Fruit fly (Drosophila melanogaster) whole organism, embryonic: Measurements from ENCODE around the gene Pgant8.

Source experiments
- Bgb ChIP-seq: fragments of 200-800 bp; sonication (Bioruptor generic); IDR thresholded peaks from 2 replicates; pipeline ENCODE4 v1.3.6; 2022; ENCODE audit warnings: missing biosample characterization, missing genetic modification characterization; ENCODE audit not compliant: partially characterized antibody
- CG10431 ChIP-seq: fragments of 200-800 bp; sonication (Bioruptor generic); optimal IDR thresholded peaks from 3 replicates; lab custom pipeline; 2018; ENCODE audit warnings: missing biosample characterization, mild to moderate bottlenecking, missing genetic modification characterization
- CG10565 ChIP-seq: fragments of 200-800 bp; sonication (Bioruptor generic); optimal IDR thresholded peaks from 3 replicates; lab custom pipeline; 2016; ENCODE audit warnings: missing biosample characterization, mild to moderate bottlenecking, missing genetic modification characterization
- CG10654 ChIP-seq: fragments of 200-800 bp; sonication (Bioruptor generic); optimal IDR thresholded peaks from 2 replicates; lab custom pipeline; 2016; ENCODE audit warnings: missing biosample characterization, missing genetic modification characterization
- CG12769 ChIP-seq: fragments of 200-800 bp; sonication (Bioruptor generic); optimal IDR thresholded peaks from 2 replicates; lab custom pipeline; 2019; ENCODE audit warnings: missing biosample characterization, mild to moderate bottlenecking, missing genetic modification characterization, moderate library complexity
- CG1529 ChIP-seq: fragments of 200-800 bp; sonication (Bioruptor generic); optimal IDR thresholded peaks from 3 replicates; lab custom pipeline; 2018; ENCODE audit warnings: missing biosample characterization, missing genetic modification characterization
- CG17359 ChIP-seq: fragments of 200-800 bp; sonication (Bioruptor generic); optimal IDR thresholded peaks from 3 replicates; lab custom pipeline; 2018; ENCODE audit warnings: missing biosample characterization, mild to moderate bottlenecking, missing genetic modification characterization, moderate library complexity
- CG17612 ChIP-seq: fragments of 200-800 bp; sonication (Bioruptor generic); IDR thresholded peaks from 2 replicates; pipeline ENCODE4 v1.3.6; 2022; ENCODE audit warnings: missing biosample characterization, missing genetic modification characterization
- CG2678 ChIP-seq: fragments of 200-800 bp; sonication (Bioruptor generic); optimal IDR thresholded peaks from 3 replicates; lab custom pipeline; 2019; ENCODE audit warnings: missing biosample characterization, mild to moderate bottlenecking, missing genetic modification characterization, moderate library complexity
- CG2875 ChIP-seq: fragments of 200-800 bp; sonication (Bioruptor generic); optimal IDR thresholded peaks from 2 replicates; lab custom pipeline; 2017; ENCODE audit warnings: missing biosample characterization, mild to moderate bottlenecking, missing genetic modification characterization, missing genetic modification reagents
- CG4854 ChIP-seq: fragments of 200-800 bp; sonication (Bioruptor generic); optimal IDR thresholded peaks from 2 replicates; lab custom pipeline; 2016; ENCODE audit warnings: missing biosample characterization, missing genetic modification characterization, inconsistent platforms
- CG6689 ChIP-seq: fragments of 200-800 bp; sonication (Bioruptor generic); IDR thresholded peaks from 2 replicates; pipeline ENCODE4 v1.3.6; 2022; ENCODE audit warnings: missing biosample characterization, missing genetic modification characterization
- CG7357 ChIP-seq: fragments of 200-800 bp; sonication (Bioruptor generic); IDR thresholded peaks from 3 replicates; pipeline ENCODE4 v1.3.6; 2022; ENCODE audit warnings: missing biosample characterization, missing genetic modification characterization
- CG8089 ChIP-seq: fragments of 200-800 bp; sonication (Bioruptor generic); optimal IDR thresholded peaks from 3 replicates; lab custom pipeline; 2016; ENCODE audit warnings: missing biosample characterization, missing genetic modification characterization
- CG9609 ChIP-seq: fragments of 200-800 bp; sonication (Bioruptor generic); optimal IDR thresholded peaks from 3 replicates; lab custom pipeline; 2016; ENCODE audit warnings: missing biosample characterization, missing genetic modification characterization
- CG9817 ChIP-seq: fragments of 200-800 bp; sonication (Bioruptor generic); optimal IDR thresholded peaks from 2 replicates; lab custom pipeline; 2018; ENCODE audit warnings: missing biosample characterization, mild to moderate bottlenecking, missing genetic modification characterization, moderate library complexity
- D19B ChIP-seq: fragments of 200-800 bp; sonication (Bioruptor generic); optimal IDR thresholded peaks from 2 replicates; lab custom pipeline; 2017; ENCODE audit warnings: missing biosample characterization, mild to moderate bottlenecking, missing genetic modification characterization
- Doc2 ChIP-seq: fragments of 200-800 bp; sonication (Bioruptor generic); IDR thresholded peaks from 2 replicates; pipeline ENCODE4 v1.3.6; 2022; ENCODE audit warnings: missing biosample characterization, missing genetic modification characterization
- Dref ChIP-seq: fragments of 200-800 bp; sonication (Bioruptor generic); IDR thresholded peaks from 2 replicates; pipeline ENCODE4 v1.3.6; 2022; ENCODE audit warnings: missing biosample characterization, missing genetic modification characterization
- HLH54F ChIP-seq: fragments of 200-800 bp; sonication (Bioruptor generic); optimal IDR thresholded peaks from 3 replicates; lab custom pipeline; 2016; ENCODE audit warnings: missing biosample characterization, missing genetic modification characterization
- Hand ChIP-seq: fragments of 200-800 bp; sonication (Bioruptor generic); optimal IDR thresholded peaks from 2 replicates; lab custom pipeline; 2017; ENCODE audit warnings: mild to moderate bottlenecking, missing biosample characterization, missing genetic modification reagents, missing genetic modification characterization
- Kr ChIP-seq: fragments of 200-800 bp; sonication (Bioruptor generic); optimal IDR thresholded peaks from 2 replicates; lab custom pipeline; 2017; ENCODE audit warnings: missing biosample characterization, mild to moderate bottlenecking, missing genetic modification characterization
- Mad ChIP-seq: fragments of 200-800 bp; sonication (Bioruptor generic); optimal IDR thresholded peaks from 2 replicates; lab custom pipeline; 2016; ENCODE audit warnings: missing biosample characterization, missing genetic modification characterization
- Meics ChIP-seq: fragments of 200-800 bp; sonication (Bioruptor generic); optimal IDR thresholded peaks from 2 replicates; lab custom pipeline; 2017; ENCODE audit warnings: missing biosample characterization, mild to moderate bottlenecking, missing genetic modification characterization
- NK7.1 ChIP-seq: fragments of 200-800 bp; sonication (Bioruptor generic); optimal IDR thresholded peaks from 3 replicates; lab custom pipeline; 2016; ENCODE audit warnings: missing biosample characterization, missing genetic modification characterization
- Oaz ChIP-seq: fragments of 200-800 bp; sonication (Bioruptor generic); IDR thresholded peaks from 2 replicates; pipeline ENCODE4 v1.3.6; 2022; ENCODE audit warnings: missing biosample characterization, missing genetic modification characterization
- Ravus ChIP-seq: fragments of 200-800 bp; sonication (Bioruptor generic); IDR thresholded peaks from 2 replicates; pipeline ENCODE4 v1.3.6; 2022; ENCODE audit warnings: missing biosample characterization, missing genetic modification characterization
- Side ChIP-seq: fragments of 200-800 bp; sonication (Bioruptor generic); optimal IDR thresholded peaks from 2 replicates; lab custom pipeline; 2016; ENCODE audit warnings: missing biosample characterization, missing genetic modification characterization
- Sox100B ChIP-seq: fragments of 200-800 bp; sonication (Bioruptor generic); optimal IDR thresholded peaks from 3 replicates; lab custom pipeline; 2018; ENCODE audit warnings: missing biosample characterization, mild to moderate bottlenecking, missing genetic modification characterization
- Spps ChIP-seq: fragments of 200-800 bp; sonication (Bioruptor generic); optimal IDR thresholded peaks from 2 replicates; lab custom pipeline; 2018; ENCODE audit warnings: missing biosample characterization, mild to moderate bottlenecking, missing genetic modification characterization
- Vsx1 ChIP-seq: fragments of 200-800 bp; sonication (Bioruptor generic); optimal IDR thresholded peaks from 2 replicates; lab custom pipeline; 2017; ENCODE audit warnings: missing biosample characterization, mild to moderate bottlenecking, missing genetic modification characterization, missing genetic modification reagents
- YL-1 ChIP-seq: fragments of 200-800 bp; sonication (Bioruptor generic); optimal IDR thresholded peaks from 3 replicates; lab custom pipeline; 2017; ENCODE audit warnings: missing biosample characterization, mild to moderate bottlenecking, missing genetic modification characterization
- ab ChIP-seq: fragments of 200-800 bp; sonication (Bioruptor generic); optimal IDR thresholded peaks from 2 replicates; lab custom pipeline; 2016; ENCODE audit warnings: missing biosample characterization, missing genetic modification characterization
- al ChIP-seq: fragments of 200-800 bp; sonication (Bioruptor generic); IDR thresholded peaks from 2 replicates; pipeline ENCODE4 v1.3.6; 2022; ENCODE audit warnings: missing biosample characterization, missing genetic modification characterization
- ase ChIP-seq: fragments of 200-800 bp; sonication (Bioruptor generic); IDR thresholded peaks from 3 replicates; pipeline ENCODE4 v1.3.6; 2022; ENCODE audit warnings: missing biosample characterization, missing genetic modification characterization
- ato ChIP-seq: fragments of 200-800 bp; sonication (Bioruptor generic); IDR thresholded peaks from 2 replicates; pipeline ENCODE4 v1.3.6; 2022; ENCODE audit warnings: missing biosample characterization, missing genetic modification characterization; ENCODE audit not compliant: partially characterized antibody
- bab2 ChIP-seq: fragments of 200-800 bp; sonication (Bioruptor generic); optimal IDR thresholded peaks from 2 replicates; lab custom pipeline; 2016; ENCODE audit warnings: missing biosample characterization, missing genetic modification characterization
- chinmo ChIP-seq: fragments of 200-800 bp; sonication (Bioruptor generic); IDR thresholded peaks from 4 replicates; pipeline ENCODE4 v1.3.6; 2022; ENCODE audit warnings: missing biosample characterization, missing genetic modification characterization; ENCODE audit not compliant: partially characterized antibody
- croc ChIP-seq: fragments of 200-800 bp; sonication (Bioruptor generic); conservative IDR thresholded peaks from 3 replicates; pipeline ENCODE4 v1.3.6; 2022; ENCODE audit warnings: missing biosample characterization, missing genetic modification characterization
- ftz-f1 ChIP-seq: fragments of 200-800 bp; sonication (Bioruptor generic); optimal IDR thresholded peaks from 2 replicates; lab custom pipeline; 2016; ENCODE audit warnings: missing biosample characterization, missing genetic modification characterization
- grau ChIP-seq: fragments of 200-800 bp; optimal IDR thresholded peaks from 3 replicates; lab custom pipeline; 2019; ENCODE audit warnings: missing biosample characterization, mild to moderate bottlenecking, missing genetic modification characterization, moderate library complexity
- gsb ChIP-seq: fragments of 200-800 bp; sonication (Bioruptor generic); IDR thresholded peaks from 2 replicates; pipeline ENCODE4 v1.3.6; 2022; ENCODE audit warnings: missing biosample characterization, missing genetic modification characterization
- ken ChIP-seq: fragments of 200-800 bp; sonication (Bioruptor generic); IDR thresholded peaks from 3 replicates; pipeline ENCODE4 v1.3.6; 2022; ENCODE audit warnings: missing biosample characterization, missing genetic modification characterization
- lab ChIP-seq: fragments of 200-800 bp; sonication (Bioruptor generic); optimal IDR thresholded peaks from 3 replicates; lab custom pipeline; 2017; ENCODE audit warnings: missing biosample characterization, missing genetic modification characterization, mild to moderate bottlenecking, moderate library complexity, missing genetic modification reagents
- lilli ChIP-seq: fragments of 200-800 bp; sonication (Bioruptor generic); optimal IDR thresholded peaks from 3 replicates; lab custom pipeline; 2016; ENCODE audit warnings: missing biosample characterization, missing genetic modification characterization
- luna ChIP-seq: fragments of 200-800 bp; sonication (Bioruptor generic); optimal IDR thresholded peaks from 2 replicates; lab custom pipeline; 2016; ENCODE audit warnings: missing biosample characterization, missing genetic modification characterization
- otp ChIP-seq: fragments of 200-800 bp; sonication (Bioruptor generic); IDR thresholded peaks from 3 replicates; pipeline ENCODE4, ENCODE4 v1.3.6; 2022; ENCODE audit warnings: missing biosample characterization, missing genetic modification characterization
- sd ChIP-seq: fragments of 200-800 bp; sonication (Bioruptor generic); optimal IDR thresholded peaks from 3 replicates; lab custom pipeline; 2018; ENCODE audit warnings: missing biosample characterization, mild to moderate bottlenecking, missing genetic modification characterization, moderate library complexity
- stwl ChIP-seq: fragments of 200-800 bp; sonication (Bioruptor generic); optimal IDR thresholded peaks from 3 replicates; lab custom pipeline; 2018; ENCODE audit warnings: missing biosample characterization, mild to moderate bottlenecking, missing genetic modification characterization, moderate library complexity
- toy ChIP-seq: fragments of 200-800 bp; sonication (Bioruptor generic); IDR thresholded peaks from 2 replicates; pipeline ENCODE4 v1.3.6; 2022; ENCODE audit warnings: missing biosample characterization, missing genetic modification characterization
- trem ChIP-seq: fragments of 200-800 bp; optimal IDR thresholded peaks from 3 replicates; lab custom pipeline; 2019; ENCODE audit warnings: missing biosample characterization, mild to moderate bottlenecking, missing genetic modification characterization, moderate library complexity
- vnd ChIP-seq: fragments of 200-800 bp; sonication (Bioruptor generic); IDR thresholded peaks from 3 replicates; pipeline ENCODE4 v1.3.6; 2022; ENCODE audit warnings: missing biosample characterization, missing genetic modification characterization; ENCODE audit not compliant: partially characterized antibody

The Pgant8 gene

DNA sequence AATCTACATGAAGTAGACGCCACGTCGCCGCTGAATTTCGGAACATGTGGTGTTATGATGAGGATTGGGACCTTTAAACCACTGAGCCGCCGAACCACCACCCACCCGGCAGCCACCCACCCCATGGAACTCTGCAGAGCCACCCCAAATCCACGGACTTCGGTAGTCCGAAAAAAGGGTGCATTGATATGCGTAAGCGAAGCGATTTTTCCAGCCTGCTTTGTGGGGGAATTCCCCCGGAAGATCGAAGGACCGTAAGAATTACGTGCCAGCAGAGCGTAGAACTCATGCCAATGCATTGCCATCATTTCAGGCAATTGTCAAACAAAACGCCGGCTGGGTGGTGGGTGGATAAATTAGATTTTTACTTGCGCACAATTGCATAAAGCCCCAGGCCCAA, 5.4 kb upstream of the Pgant8 start (continued):
- TF ChIP-seq Meics (GFP tag; lab: Kevin White, UChicago) = no peak
- TF ChIP-seq lilli (GFP tag; lab: Kevin White, UChicago) = no peak
- 0 out of 3 replicates have a peak, but pooled peaks have one; percentile 27 for TF ChIP-seq vnd
- no peak for TF ChIP-seq Ravus (GFP tag; lab: Robert Waterston, UW)
- no peak for TF ChIP-seq Sox100B (GFP tag; lab: Kevin White, UChicago)
- TF ChIP-seq gsb (GFP tag; lab: Robert Waterston, UW) = no peak
- TF ChIP-seq CG12769 (tag; lab: Kevin White, UChicago) = no peak
- no peak for TF ChIP-seq CG10654 (GFP tag; lab: Kevin White, UChicago)
- peak; percentile 45; the same call in 1 of the 2 replicates for TF ChIP-seq ato (GFP tag; lab: Robert Waterston, UW)
- TF ChIP-seq CG8089 = no peak
- no peak for TF ChIP-seq NK7.1 (GFP tag; lab: Kevin White, UChicago)
- TF ChIP-seq trem (tag; lab: Kevin White, UChicago) = no peak
- no peak for TF ChIP-seq stwl
- TF ChIP-seq CG17359 (tag; lab: Kevin White, UChicago) = no peak
- TF ChIP-seq Doc2 (GFP tag; lab: Robert Waterston, UW) = no peak
- TF ChIP-seq CG17612 = no peak
- no peak for TF ChIP-seq CG1529
- no peak for TF ChIP-seq CG2678 (tag; lab: Kevin White, UChicago)
- TF ChIP-seq Oaz (GFP tag; lab: Robert Waterston, UW) = no peak
- no peak for TF ChIP-seq otp (GFP tag; lab: Robert Waterston, UW)
- no peak for TF ChIP-seq CG10565
- no peak for TF ChIP-seq Hand (GFP tag; lab: Kevin White, UChicago)
- peak; percentile 86 for TF ChIP-seq sd
- TF ChIP-seq Dref (GFP tag; lab: Robert Waterston, UW) = no peak
- no peak for TF ChIP-seq CG9609 (GFP tag; lab: Kevin White, UChicago)
- no peak for TF ChIP-seq bab2 (GFP tag; lab: Kevin White, UChicago)
- TF ChIP-seq CG7357 (GFP tag; lab: Robert Waterston, UW) = no peak
- TF ChIP-seq Kr (GFP tag; lab: Kevin White, UChicago) = peak; percentile 53
- no peak for TF ChIP-seq YL-1 (GFP tag; lab: Kevin White, UChicago)
- TF ChIP-seq grau (tag; lab: Kevin White, UChicago) = no peak
- TF ChIP-seq Mad (GFP tag; lab: Kevin White, UChicago) = no peak
- TF ChIP-seq croc (GFP tag; lab: Robert Waterston, UW) = no peak
- peak; percentile 86 for TF ChIP-seq CG10431 (GFP tag; lab: Kevin White, UChicago)
- no peak for TF ChIP-seq lab (GFP tag; lab: Kevin White, UChicago)
- no peak for TF ChIP-seq luna (GFP tag; lab: Kevin White, UChicago)
- no peak for TF ChIP-seq Spps
- no peak for TF ChIP-seq ken
- no peak for TF ChIP-seq ab (GFP tag; lab: Kevin White, UChicago)
- no peak for TF ChIP-seq ase (GFP tag; lab: Robert Waterston, UW)
- TF ChIP-seq al (GFP tag; lab: Robert Waterston, UW) = no peak
- peak; percentile 67; the same call in 1 of the 2 replicates for TF ChIP-seq Bgb (GFP tag; lab: Robert Waterston, UW)
- no peak for TF ChIP-seq CG6689 (GFP tag; lab: Robert Waterston, UW)
- TF ChIP-seq HLH54F (GFP tag; lab: Kevin White, UChicago) = no peak
- TF ChIP-seq CG2875 (GFP tag; lab: Kevin White, UChicago) = no peak
- TF ChIP-seq CG4854 (GFP tag; lab: Kevin White, UChicago) = no peak
- TF ChIP-seq D19B (GFP tag; lab: Kevin White, UChicago) = no peak
- no peak for TF ChIP-seq toy (GFP tag; lab: Robert Waterston, UW)
- TF ChIP-seq CG9817 (tag; lab: Kevin White, UChicago) = no peak
- TF ChIP-seq Side (GFP tag; lab: Kevin White, UChicago) = no peak
- no peak for TF ChIP-seq ftz-f1 (GFP tag; lab: Kevin White, UChicago)
- TF ChIP-seq chinmo = 0 out of 4 replicates have a peak, but pooled peaks have one; percentile 17
- no peak for TF ChIP-seq Vsx1 (GFP tag; lab: Kevin White, UChicago)
